Worm (Caenorhabditis elegans): Measurements from ENCODE around the gene trm-1.

DNA sequence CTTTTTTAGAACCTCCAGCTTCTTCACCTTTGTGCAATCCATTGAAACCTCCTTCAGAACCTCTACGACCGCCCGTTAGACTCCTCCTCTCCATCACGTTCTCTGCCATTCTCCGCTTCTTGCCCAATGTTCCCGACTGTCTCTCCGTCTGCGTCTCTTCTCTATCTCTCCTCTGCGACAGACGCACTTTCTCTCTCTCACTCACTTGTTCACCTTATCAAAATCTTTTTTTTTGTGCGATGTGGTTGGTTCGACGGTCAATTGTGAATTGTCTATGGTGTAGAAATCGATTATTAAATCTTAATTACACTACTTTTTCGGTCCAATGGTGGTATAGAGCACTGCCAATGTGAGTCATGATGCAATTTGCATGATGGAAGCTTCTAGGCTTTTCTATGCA is 8.0 kb upstream of the trm-1 start, which contains the start of gene atfs-1:
- TF ChIP-seq him-1 (tag; optimal IDR thresholded peaks at IDR 0.05) (peak; percentile 33), W03F9.2 (tag; optimal IDR thresholded peaks at IDR 0.05) (peak; percentile 14), dao-5 (tag; optimal IDR thresholded peaks at IDR 0.05) (no peak)

Data from whole organism, L4/young adult.